Worm (Caenorhabditis elegans): Measurements from ENCODE around the gene R74.2.

DNA sequence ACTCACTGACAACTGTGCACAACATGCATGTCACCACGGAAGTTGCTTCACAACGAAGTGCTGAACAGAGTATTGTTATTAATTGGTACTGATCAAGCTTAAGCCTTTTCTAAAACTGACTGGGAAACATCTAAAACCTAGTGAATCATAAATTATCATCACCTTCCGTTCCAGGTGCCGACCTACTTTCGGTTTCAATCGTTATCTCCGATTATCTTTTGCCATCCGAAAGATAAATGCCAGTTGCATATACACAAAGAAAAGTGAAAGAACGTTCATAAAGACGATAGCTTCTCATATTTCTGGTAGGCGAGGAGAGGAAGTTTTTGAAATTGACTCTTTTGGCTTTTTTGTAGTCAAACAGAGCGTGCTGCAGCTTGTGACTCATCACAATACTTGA, 1.6 kb downstream of the R74.2 start:
- TF ChIP-seq B0310.2 (tag; optimal IDR thresholded peaks at IDR 0.05) (no peak), ama-1 (optimal IDR thresholded peaks at IDR 0.05) (no peak), flt-1 (GFP tag; IDR thresholded peaks at IDR 0.05) (no peak), tbx-37 (GFP tag; conservative IDR thresholded peaks at IDR 0.05) (no peak), tbx-11 (GFP tag; IDR thresholded peaks at IDR 0.05) (no peak), tra-4 (tag; optimal IDR thresholded peaks at IDR 0.05) (no peak), scrt-1 (GFP tag; IDR thresholded peaks at IDR 0.05) (no peak), ceh-13 (GFP tag; optimal IDR thresholded peaks at IDR 0.05) (no peak)
